Worm (Caenorhabditis elegans) whole organism, L2 larva: ENCODE measurements around the gene sup-9.
"Not testable (repeated sequence)": the region's sequence is repeated elsewhere in the genome, so short reads cannot be mapped to it uniquely, and the experiment has no call there.

Experiments
- alr-1 ChIP-seq: fragments of 150-350 bp; optimal IDR thresholded peaks from 2 replicates; lab custom pipeline; 2014; ENCODE audit warnings: missing biosample characterization, missing genetic modification characterization
- aly-2 ChIP-seq: fragments of 150-350 bp; optimal IDR thresholded peaks from 2 replicates; lab custom pipeline; 2014; ENCODE audit warnings: missing biosample characterization, missing genetic modification characterization
- nhr-23 ChIP-seq: fragments of 150-350 bp; optimal IDR thresholded peaks from 2 replicates; lab custom pipeline; 2014; ENCODE audit warnings: missing biosample characterization, missing genetic modification reagents, missing genetic modification characterization
- nhr-237 ChIP-seq: fragments of 150-350 bp; optimal IDR thresholded peaks from 2 replicates; lab custom pipeline; 2014; ENCODE audit warnings: missing biosample characterization, missing genetic modification characterization
- ztf-11 ChIP-seq: sonication (generic microtip); optimal IDR thresholded peaks from 2 replicates; lab custom pipeline; 2017; ENCODE audit warnings: missing biosample characterization, missing genetic modification characterization

- not testable (repeated sequence) for TF ChIP-seq nhr-23, nhr-237, alr-1, ztf-11, aly-2 (tag; lab: Kevin White, UChicago)
Observed at ce11 chrII:2646756-2647155, 40.1 kb downstream of the sup-9 start, which contains the start of gene F22E5.12.
